Worm (Caenorhabditis elegans) whole organism, late embryonic: Measurements from ENCODE around the gene dyci-1.

Experiments used
- F13H6.1 ChIP-seq: sonication (generic microtip); optimal IDR thresholded peaks from 2 replicates; lab custom pipeline; 2016; ENCODE audit warnings: missing genetic modification characterization, missing compliant biosample characterization
- K02D7.2 ChIP-seq: sonication (generic microtip); optimal IDR thresholded peaks from 2 replicates; lab custom pipeline; 2017; ENCODE audit warnings: mild to moderate bottlenecking, missing genetic modification characterization, missing compliant biosample characterization
- K09A11.1 ChIP-seq: sonication (generic microtip); optimal IDR thresholded peaks from 2 replicates; lab custom pipeline; 2017; ENCODE audit warnings: antibody characterized with exemption, mild to moderate bottlenecking, missing genetic modification characterization, missing compliant biosample characterization; ENCODE audit not compliant: insufficient read depth
- ahr-1 ChIP-seq: sonication (generic microtip); optimal IDR thresholded peaks from 2 replicates; lab custom pipeline; 2016; ENCODE audit warnings: missing genetic modification characterization, missing compliant biosample characterization
- ceh-14 ChIP-seq: sonication (generic microtip); optimal IDR thresholded peaks from 2 replicates; lab custom pipeline; 2016; ENCODE audit warnings: missing genotype, missing genetic modification characterization, missing compliant biosample characterization
- ceh-18 ChIP-seq: sonication (generic microtip); optimal IDR thresholded peaks from 2 replicates; lab custom pipeline; 2016; ENCODE audit warnings: missing genetic modification characterization, missing compliant biosample characterization
- ceh-19 ChIP-seq: fragments of 200-800 bp; sonication (Bioruptor generic); optimal IDR thresholded peaks from 2 replicates; lab custom pipeline; 2018; ENCODE audit warnings: mild to moderate bottlenecking, missing genetic modification characterization, missing compliant biosample characterization
- ceh-30 ChIP-seq: fragments of 150-350 bp; optimal IDR thresholded peaks from 2 replicates; lab custom pipeline; 2014; ENCODE audit warnings: missing biosample characterization, missing genetic modification characterization
- ceh-45 ChIP-seq: fragments of 200-800 bp; sonication (Bioruptor generic); IDR thresholded peaks from 2 replicates; pipeline ENCODE4 v1.3.6; 2022; ENCODE audit warnings: missing genetic modification reagents, missing genetic modification characterization, missing compliant biosample characterization
- ceh-6 ChIP-seq: fragments of 200-800 bp; sonication (Bioruptor generic); optimal IDR thresholded peaks from 2 replicates; lab custom pipeline; 2018; ENCODE audit warnings: mild to moderate bottlenecking, missing genetic modification characterization, missing compliant biosample characterization
- ceh-9 ChIP-seq: sonication (generic microtip); optimal IDR thresholded peaks from 2 replicates; lab custom pipeline; 2016; ENCODE audit warnings: mild to moderate bottlenecking, missing genetic modification characterization, inconsistent platforms, missing compliant biosample characterization
- elt-4 ChIP-seq: sonication (generic microtip); optimal IDR thresholded peaks from 2 replicates; lab custom pipeline; 2016; ENCODE audit warnings: missing genetic modification characterization, missing compliant biosample characterization
- fkh-6 ChIP-seq: sonication (generic microtip); optimal IDR thresholded peaks from 2 replicates; lab custom pipeline; 2016; ENCODE audit warnings: missing genetic modification characterization, missing compliant biosample characterization
- hlh-13 ChIP-seq: fragments of 200-800 bp; sonication (Bioruptor generic); optimal IDR thresholded peaks from 2 replicates; lab custom pipeline; 2018; ENCODE audit warnings: mild to moderate bottlenecking, missing genetic modification characterization, missing compliant biosample characterization
- hlh-15 ChIP-seq: sonication (generic microtip); optimal IDR thresholded peaks from 2 replicates; lab custom pipeline; 2016; ENCODE audit warnings: missing genetic modification characterization, missing compliant biosample characterization
- lin-11 ChIP-seq: fragments of 200-800 bp; sonication (Bioruptor generic); optimal IDR thresholded peaks from 2 replicates; lab custom pipeline; 2018; ENCODE audit warnings: mild to moderate bottlenecking, missing genetic modification characterization, missing compliant biosample characterization
- madf-2 ChIP-seq: sonication (generic microtip); optimal IDR thresholded peaks from 2 replicates; lab custom pipeline; 2017; ENCODE audit warnings: missing genetic modification characterization, missing compliant biosample characterization
- nfya-1 ChIP-seq: sonication (generic microtip); optimal IDR thresholded peaks from 2 replicates; lab custom pipeline; 2017; ENCODE audit warnings: missing genetic modification characterization, mild to moderate bottlenecking, missing compliant biosample characterization, antibody characterized with exemption, moderate library complexity
- nhr-232 ChIP-seq: sonication (generic microtip); optimal IDR thresholded peaks from 2 replicates; lab custom pipeline; 2016; ENCODE audit warnings: missing genetic modification characterization, missing compliant biosample characterization
- npax-4 ChIP-seq: sonication (generic microtip); optimal IDR thresholded peaks from 2 replicates; lab custom pipeline; 2016; ENCODE audit warnings: missing genetic modification characterization, missing compliant biosample characterization
- odd-2 ChIP-seq: sonication (generic microtip); optimal IDR thresholded peaks from 2 replicates; lab custom pipeline; 2017; ENCODE audit warnings: antibody characterized with exemption, mild to moderate bottlenecking, missing genetic modification characterization, missing compliant biosample characterization
- pax-1 ChIP-seq: fragments of 150-350 bp; optimal IDR thresholded peaks from 2 replicates; lab custom pipeline; 2014; ENCODE audit warnings: missing biosample characterization, missing genetic modification characterization
- ref-2 ChIP-seq: sonication (generic microtip); optimal IDR thresholded peaks from 2 replicates; lab custom pipeline; 2016; ENCODE audit warnings: missing genetic modification characterization, missing compliant biosample characterization
- rnt-1 ChIP-seq: sonication (generic microtip); optimal IDR thresholded peaks from 2 replicates; lab custom pipeline; 2016; ENCODE audit warnings: missing genetic modification characterization, missing compliant biosample characterization
- sdc-2 ChIP-seq: sonication (generic microtip); optimal IDR thresholded peaks from 2 replicates; lab custom pipeline; 2016; ENCODE audit warnings: missing genotype, missing genetic modification characterization, missing compliant biosample characterization
- sox-4 ChIP-seq: sonication (generic microtip); optimal IDR thresholded peaks from 2 replicates; lab custom pipeline; 2017; ENCODE audit warnings: mild to moderate bottlenecking, missing genetic modification characterization, inconsistent platforms, missing compliant biosample characterization
- syd-9 ChIP-seq: sonication (generic microtip); optimal IDR thresholded peaks from 2 replicates; lab custom pipeline; 2016; ENCODE audit warnings: mild to moderate bottlenecking, missing genetic modification characterization, moderate library complexity, missing compliant biosample characterization
- unc-55 ChIP-seq: sonication (generic microtip); optimal IDR thresholded peaks from 2 replicates; lab custom pipeline; 2017; ENCODE audit warnings: missing biosample characterization, missing genetic modification reagents, missing genetic modification characterization
- unc-86 ChIP-seq: sonication (generic microtip); optimal IDR thresholded peaks from 2 replicates; lab custom pipeline; 2016; ENCODE audit warnings: missing genetic modification characterization, missing compliant biosample characterization
- zip-5 ChIP-seq: sonication (generic microtip); optimal IDR thresholded peaks from 2 replicates; lab custom pipeline; 2016; ENCODE audit warnings: missing genetic modification characterization, missing compliant biosample characterization

Gene dyci-1

ce11 chrIV:6803805-6804344 is 18.8 kb upstream of the dyci-1 start:
- TF ChIP-seq K09A11.1 (tag; lab: Kevin White, UChicago) (no peak), rnt-1 (tag; lab: Kevin White, UChicago) (peak; percentile 0)

DNA sequence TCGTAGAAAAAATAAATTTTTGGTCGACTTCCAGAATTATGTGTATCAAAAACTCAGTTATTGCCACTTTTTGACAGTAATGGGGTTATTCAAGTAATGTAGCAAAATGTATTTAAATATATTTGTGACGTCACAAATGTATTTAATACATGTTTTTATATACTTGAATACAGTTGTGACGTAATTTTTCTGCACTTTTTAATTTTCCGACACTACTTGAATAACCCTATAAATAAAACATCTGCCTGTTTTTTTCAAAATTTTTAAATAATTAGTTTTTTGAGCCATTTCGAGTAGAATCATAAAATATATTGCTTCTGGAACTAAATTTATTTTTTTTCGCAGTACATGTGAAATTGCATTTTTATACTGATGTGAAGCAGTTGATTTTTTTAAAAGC is 18.2 kb upstream of the dyci-1 start:
- TF ChIP-seq ceh-30 (tag; lab: Kevin White, UChicago) (no peak), ahr-1 (no peak), ceh-19 (GFP tag; lab: Kevin White, UChicago) (no peak), sox-4 (tag; lab: Kevin White, UChicago) (no peak), unc-86 (tag; lab: Kevin White, UChicago) (no peak), hlh-13 (GFP tag; lab: Kevin White, UChicago) (no peak), pax-1 (tag; lab: Kevin White, UChicago) (no peak), ceh-18 (tag; lab: Kevin White, UChicago) (no peak), odd-2 (tag; lab: Kevin White, UChicago) (no peak), F13H6.1 (no peak), ceh-14 (tag; lab: Kevin White, UChicago) (no peak)
- TF ChIP-seq, all 69 proteins: peak for 0

DNA sequence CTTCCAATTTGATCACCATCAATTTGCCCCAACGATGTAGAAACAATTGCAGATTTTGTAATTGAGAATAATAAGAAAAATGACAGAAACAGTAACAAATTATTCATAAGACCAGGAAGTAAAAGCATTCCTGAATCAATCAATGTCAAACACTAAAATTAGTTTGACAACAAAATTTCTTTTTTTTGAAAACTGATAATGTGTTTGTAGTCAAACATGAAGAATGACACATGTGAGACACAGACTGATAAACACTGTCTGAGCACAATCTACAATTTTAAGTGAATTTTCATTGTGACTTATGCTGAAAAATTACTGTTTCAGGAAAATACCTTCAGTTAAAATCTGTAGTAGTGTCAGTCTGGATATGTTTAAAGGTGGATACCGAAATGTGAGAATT is 17.1 kb upstream of the dyci-1 start, which contains the start of the genes cest-4 and C17H12.11:
cest-4 (minus strand) TSS at position 206 of the 400 bp plus-strand sequence.
C17H12.11 (plus strand) TSS at position 256 of the 400 bp plus-strand sequence.
- no peak for TF ChIP-seq lin-11 (tag; lab: Kevin White, UChicago)

DNA sequence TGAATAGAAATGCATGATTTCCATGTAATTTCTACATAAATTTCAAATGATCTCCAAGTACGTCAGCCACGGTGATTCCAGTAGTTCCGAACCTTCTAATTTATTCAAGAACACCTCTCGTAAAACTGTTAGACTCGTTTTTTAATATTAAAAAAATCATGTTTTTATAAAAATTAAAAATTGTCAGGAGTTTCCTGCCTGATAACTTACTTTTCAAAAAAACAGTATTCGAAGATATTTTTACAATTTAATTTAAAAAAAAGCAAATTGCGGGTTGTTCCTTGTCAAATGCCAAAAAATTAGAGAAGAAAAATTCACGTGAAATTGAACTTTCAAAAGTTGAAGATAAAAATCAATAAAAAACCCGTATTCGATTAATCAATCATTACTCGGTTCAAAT is 10.5 kb upstream of the dyci-1 start, which contains the start of the genes C17H12.3 and C17H12.12:
C17H12.3 (minus strand) TSS at position 101 of the 400 bp plus-strand sequence.
C17H12.12 (plus strand) TSS at position 396 of the 400 bp plus-strand sequence.
- TF ChIP-seq rnt-1 (tag; lab: Kevin White, UChicago) = no peak
- no peak for TF ChIP-seq ceh-6 (GFP tag; lab: Kevin White, UChicago)
- no peak for TF ChIP-seq syd-9 (tag; lab: Kevin White, UChicago)
- TF ChIP-seq sox-4 (tag; lab: Kevin White, UChicago) = no peak
- no peak for TF ChIP-seq ref-2 (tag; lab: Kevin White, UChicago)
- no peak for TF ChIP-seq madf-2 (tag; lab: Kevin White, UChicago)
- no peak for TF ChIP-seq sdc-2 (tag; lab: Kevin White, UChicago)
- no peak for TF ChIP-seq nhr-232
- TF ChIP-seq zip-5 (tag; lab: Kevin White, UChicago) = no peak
- no peak for TF ChIP-seq unc-86 (tag; lab: Kevin White, UChicago)
- TF ChIP-seq hlh-15 (tag; lab: Kevin White, UChicago) = no peak
- TF ChIP-seq ceh-9 (tag; lab: Kevin White, UChicago) = no peak

DNA sequence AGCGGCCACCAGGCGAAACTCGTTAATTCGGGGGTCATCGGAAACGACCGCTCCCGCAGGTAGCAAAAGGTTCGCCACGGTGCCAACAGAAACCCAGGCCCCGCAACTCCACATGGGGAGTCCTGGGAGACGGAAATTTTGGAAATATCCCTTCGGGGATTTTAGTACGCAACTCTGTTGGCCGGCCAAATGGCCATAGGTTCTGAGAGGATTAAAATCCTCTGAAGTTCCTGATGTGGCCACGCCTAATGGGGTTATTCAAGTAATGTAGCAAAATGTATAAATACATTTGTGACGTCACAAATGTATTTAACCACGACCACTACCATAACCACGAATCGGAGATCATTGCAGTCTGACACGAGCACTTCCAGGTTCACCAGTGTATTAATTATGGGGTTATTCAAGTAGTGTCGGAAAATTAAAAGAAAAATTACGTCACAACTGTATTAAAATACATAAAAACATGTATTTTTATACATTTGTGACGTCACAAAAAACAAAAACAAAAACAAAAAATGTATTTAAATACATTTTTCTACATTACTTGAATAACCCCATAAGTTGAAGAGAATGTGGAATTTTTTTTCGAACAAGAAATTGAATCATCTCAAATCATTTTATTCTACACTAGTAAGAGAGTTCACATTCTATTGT is 8.4 kb upstream of the dyci-1 start:
- TF ChIP-seq fkh-6 = no peak
- TF ChIP-seq npax-4 (tag; lab: Kevin White, UChicago) = no peak
- no peak for TF ChIP-seq elt-4 (tag; lab: Kevin White, UChicago)
- no peak for TF ChIP-seq unc-55
- no peak for TF ChIP-seq nfya-1
- no peak for TF ChIP-seq ref-2 (tag; lab: Kevin White, UChicago)
- no peak for TF ChIP-seq ceh-9 (tag; lab: Kevin White, UChicago)
- TF ChIP-seq ceh-45 = no peak
- no peak for TF ChIP-seq K02D7.2
- TF ChIP-seq, all 69 proteins: peak for 0
